Fruit fly (Drosophila melanogaster) whole organism, embryonic: Measurements from ENCODE around the gene MFS18.

Experiments
- C15 ChIP-seq: fragments of 200-800 bp; sonication (Bioruptor generic); IDR thresholded peaks from 3 replicates; pipeline ENCODE4 v1.3.6; 2022; ENCODE audit warnings: missing biosample characterization, missing genetic modification characterization
- CG10979 ChIP-seq: fragments of 200-800 bp; sonication (Bioruptor generic); optimal IDR thresholded peaks from 2 replicates; lab custom pipeline; 2018; ENCODE audit warnings: missing biosample characterization, mild to moderate bottlenecking, missing genetic modification characterization, moderate library complexity
- CG12942 ChIP-seq: fragments of 200-800 bp; sonication (Bioruptor generic); optimal IDR thresholded peaks from 3 replicates; lab custom pipeline; 2016; ENCODE audit warnings: missing biosample characterization, missing genetic modification characterization
- CG1529 ChIP-seq: fragments of 200-800 bp; sonication (Bioruptor generic); optimal IDR thresholded peaks from 3 replicates; lab custom pipeline; 2018; ENCODE audit warnings: missing biosample characterization, missing genetic modification characterization
- CG15479 ChIP-seq: fragments of 200-800 bp; sonication (Bioruptor generic); optimal IDR thresholded peaks from 3 replicates; lab custom pipeline; 2019; ENCODE audit warnings: missing biosample characterization, mild to moderate bottlenecking, missing genetic modification characterization, moderate library complexity
- CG17829 ChIP-seq: fragments of 200-800 bp; optimal IDR thresholded peaks from 2 replicates; lab custom pipeline; 2019; ENCODE audit warnings: missing biosample characterization, mild to moderate bottlenecking, missing genetic modification characterization, moderate library complexity
- CG32772 ChIP-seq: fragments of 200-800 bp; sonication (Bioruptor generic); IDR thresholded peaks from 2 replicates; pipeline ENCODE4 v1.3.6; 2022; ENCODE audit warnings: missing biosample characterization, missing genetic modification characterization
- CG3407 ChIP-seq: fragments of 200-800 bp; sonication (Bioruptor generic); optimal IDR thresholded peaks from 2 replicates; lab custom pipeline; 2018; ENCODE audit warnings: missing biosample characterization, mild to moderate bottlenecking, missing genetic modification characterization
- CG4360 ChIP-seq: fragments of 200-800 bp; sonication (Bioruptor generic); IDR thresholded peaks from 2 replicates; pipeline ENCODE4 v1.3.6; 2022; ENCODE audit warnings: missing biosample characterization, missing genetic modification characterization
- CG6854 ChIP-seq: fragments of 200-800 bp; sonication (Bioruptor generic); optimal IDR thresholded peaks from 3 replicates; lab custom pipeline; 2017; ENCODE audit warnings: missing biosample characterization, mild to moderate bottlenecking, missing genetic modification characterization
- CG7786 ChIP-seq: fragments of 200-800 bp; sonication (Bioruptor generic); optimal IDR thresholded peaks from 2 replicates; lab custom pipeline; 2016; ENCODE audit warnings: missing biosample characterization, missing genetic modification characterization
- CG7839 ChIP-seq: fragments of 200-800 bp; sonication (Bioruptor generic); optimal IDR thresholded peaks from 3 replicates; lab custom pipeline; 2018; ENCODE audit warnings: missing biosample characterization, mild to moderate bottlenecking, missing genetic modification characterization, moderate library complexity
- CG8089 ChIP-seq: fragments of 200-800 bp; sonication (Bioruptor generic); optimal IDR thresholded peaks from 3 replicates; lab custom pipeline; 2016; ENCODE audit warnings: missing biosample characterization, missing genetic modification characterization
- CG8765 ChIP-seq: fragments of 200-800 bp; sonication (Bioruptor generic); IDR thresholded peaks from 2 replicates; pipeline ENCODE4 v1.3.6; 2022; ENCODE audit warnings: missing biosample characterization, missing genetic modification characterization
- D ChIP-seq, 2 experiments: fragments of 200-800 bp in 1 of 2; fragments of >200 bp in 1 of 2; sonication (Bioruptor generic) in 1 of 2; optimal IDR thresholded peaks; 2 replicates in 1 of 2; 3 replicates in 1 of 2; lab custom pipeline; 2017; ENCODE audit warnings: mild to moderate bottlenecking in 1 of 2, missing biosample characterization in 1 of 2, missing genetic modification characterization in 1 of 2, missing genetic modification reagents in 1 of 2
- Dek ChIP-seq: fragments of 200-800 bp; sonication (Bioruptor generic); optimal IDR thresholded peaks from 3 replicates; lab custom pipeline; 2019; ENCODE audit warnings: missing biosample characterization, mild to moderate bottlenecking, missing genetic modification characterization, moderate library complexity
- E2f1 ChIP-seq: fragments of 200-800 bp; sonication (Bioruptor generic); IDR thresholded peaks from 2 replicates; pipeline ENCODE4 v1.3.6; 2022; ENCODE audit warnings: missing biosample characterization, missing genetic modification characterization
- Eip74EF ChIP-seq, 2 experiments: fragments of 200-800 bp in 1 of 2; fragments of >200 bp in 1 of 2; sonication (Bioruptor generic) in 1 of 2; optimal IDR thresholded peaks; 2 replicates each; lab custom pipeline; 2017 to 2019; ENCODE audit warnings: missing biosample characterization in 2 of 2, missing genetic modification characterization in 2 of 2, mild to moderate bottlenecking in 1 of 2, moderate library complexity in 1 of 2
- Gsc ChIP-seq: fragments of 200-800 bp; sonication (Bioruptor generic); IDR thresholded peaks from 2 replicates; pipeline ENCODE4 v1.3.6; 2022; ENCODE audit warnings: missing biosample characterization, missing genetic modification characterization
- HLH4C ChIP-seq: fragments of 200-800 bp; sonication (Bioruptor generic); IDR thresholded peaks from 3 replicates; pipeline ENCODE4 v1.3.6; 2022; ENCODE audit warnings: missing biosample characterization, missing genetic modification characterization; ENCODE audit not compliant: partially characterized antibody
- Myb ChIP-seq: fragments of 200-800 bp; sonication (Bioruptor generic); optimal IDR thresholded peaks from 2 replicates; lab custom pipeline; 2016; ENCODE audit warnings: missing biosample characterization, missing genetic modification characterization
- Neu2 ChIP-seq: fragments of 200-800 bp; sonication (Bioruptor generic); optimal IDR thresholded peaks from 3 replicates; lab custom pipeline; 2016; ENCODE audit warnings: missing biosample characterization, missing genetic modification characterization, borderline replicate concordance
- Optix ChIP-seq: fragments of 200-800 bp; sonication (Bioruptor generic); IDR thresholded peaks from 3 replicates; pipeline ENCODE4 v1.3.6; 2022; ENCODE audit warnings: missing biosample characterization, missing genetic modification characterization
- Sry-β ChIP-seq: fragments of 200-800 bp; sonication (Bioruptor generic); optimal IDR thresholded peaks from 2 replicates; lab custom pipeline; 2018; ENCODE audit warnings: missing biosample characterization, mild to moderate bottlenecking, missing genetic modification characterization, moderate library complexity
- ac ChIP-seq: fragments of 200-800 bp; sonication (Bioruptor generic); optimal IDR thresholded peaks from 3 replicates; lab custom pipeline; 2017; ENCODE audit warnings: missing biosample characterization, mild to moderate bottlenecking, missing genetic modification characterization
- aop ChIP-seq: fragments of 200-800 bp; sonication (Bioruptor generic); IDR thresholded peaks from 2 replicates; pipeline ENCODE4 v1.3.6; 2022; ENCODE audit warnings: missing biosample characterization, missing genetic modification characterization
- chif ChIP-seq, 2 experiments: fragments of 200-800 bp; sonication (Bioruptor generic); optimal IDR thresholded peaks; 3 replicates each; lab custom pipeline; 2016; ENCODE audit warnings: missing biosample characterization in 2 of 2, missing genetic modification characterization in 2 of 2
- dm ChIP-seq: fragments of 200-800 bp; sonication (Bioruptor generic); optimal IDR thresholded peaks from 3 replicates; lab custom pipeline; 2016; ENCODE audit warnings: missing biosample characterization, missing genetic modification characterization
- esg ChIP-seq: fragments of 200-800 bp; sonication (Bioruptor generic); conservative IDR thresholded peaks from 2 replicates; pipeline ENCODE4 v1.3.6; 2022; ENCODE audit warnings: missing biosample characterization, missing genetic modification characterization
- fd3F ChIP-seq: fragments of 200-800 bp; sonication (Bioruptor generic); optimal IDR thresholded peaks from 2 replicates; lab custom pipeline; 2018; ENCODE audit warnings: missing biosample characterization, mild to moderate bottlenecking, missing genetic modification characterization, moderate library complexity
- gro ChIP-seq: fragments of 200-800 bp; sonication (Bioruptor generic); optimal IDR thresholded peaks from 2 replicates; lab custom pipeline; 2016; ENCODE audit warnings: missing biosample characterization, missing genetic modification characterization
- hbn ChIP-seq: fragments of 200-800 bp; sonication (Bioruptor generic); IDR thresholded peaks from 2 replicates; pipeline ENCODE4 v1.3.6; 2022; ENCODE audit warnings: missing biosample characterization, missing genetic modification characterization; ENCODE audit not compliant: partially characterized antibody
- jumu ChIP-seq: fragments of 200-800 bp; sonication (Bioruptor generic); optimal IDR thresholded peaks from 3 replicates; lab custom pipeline; 2016; ENCODE audit warnings: missing biosample characterization, missing genetic modification characterization
- ken ChIP-seq: fragments of 200-800 bp; sonication (Bioruptor generic); IDR thresholded peaks from 3 replicates; pipeline ENCODE4 v1.3.6; 2022; ENCODE audit warnings: missing biosample characterization, missing genetic modification characterization
- kni ChIP-seq: fragments of 200-800 bp; sonication (Bioruptor generic); optimal IDR thresholded peaks from 3 replicates; lab custom pipeline; 2017; ENCODE audit warnings: mild to moderate bottlenecking, missing biosample characterization, missing genetic modification reagents, missing genetic modification characterization
- knrl ChIP-seq: fragments of 200-800 bp; sonication (Bioruptor generic); IDR thresholded peaks from 3 replicates; pipeline ENCODE4 v1.3.6; 2022; ENCODE audit warnings: missing biosample characterization, missing genetic modification characterization; ENCODE audit not compliant: partially characterized antibody
- maf-S ChIP-seq: fragments of 200-800 bp; sonication (Bioruptor generic); optimal IDR thresholded peaks from 2 replicates; lab custom pipeline; 2016; ENCODE audit warnings: missing biosample characterization, missing genetic modification characterization
- nerfin-1 ChIP-seq: fragments of 200-800 bp; sonication (Bioruptor generic); optimal IDR thresholded peaks from 3 replicates; lab custom pipeline; 2019; ENCODE audit warnings: missing biosample characterization, mild to moderate bottlenecking, missing genetic modification characterization, moderate library complexity
- psq ChIP-seq: fragments of 200-800 bp; sonication (Bioruptor generic); optimal IDR thresholded peaks from 2 replicates; lab custom pipeline; 2017; ENCODE audit warnings: missing biosample characterization, missing genetic modification characterization
- rib ChIP-seq: fragments of 200-800 bp; sonication (Bioruptor generic); IDR thresholded peaks from 2 replicates; pipeline ENCODE4 v1.3.6; 2022; ENCODE audit warnings: missing biosample characterization, missing genetic modification characterization
- seq ChIP-seq: fragments of 200-800 bp; sonication (Bioruptor generic); IDR thresholded peaks from 2 replicates; pipeline ENCODE4 v1.3.6; 2022; ENCODE audit warnings: missing biosample characterization, missing genetic modification characterization
- sim ChIP-seq: fragments of 200-800 bp; sonication (Bioruptor generic); IDR thresholded peaks from 2 replicates; pipeline ENCODE4 v1.3.6; 2022; ENCODE audit warnings: missing biosample characterization, missing genetic modification characterization
- sug ChIP-seq: fragments of 200-800 bp; optimal IDR thresholded peaks from 2 replicates; lab custom pipeline; 2019; ENCODE audit warnings: missing biosample characterization, mild to moderate bottlenecking, missing genetic modification characterization, moderate library complexity
- toy ChIP-seq: fragments of 200-800 bp; sonication (Bioruptor generic); IDR thresholded peaks from 2 replicates; pipeline ENCODE4 v1.3.6; 2022; ENCODE audit warnings: missing biosample characterization, missing genetic modification characterization
- tx ChIP-seq: fragments of 200-800 bp; sonication (Bioruptor generic); optimal IDR thresholded peaks from 2 replicates; lab custom pipeline; 2016; ENCODE audit warnings: missing biosample characterization, missing genetic modification characterization
- unc-4 ChIP-seq: fragments of 200-800 bp; sonication (Bioruptor generic); IDR thresholded peaks from 2 replicates; pipeline ENCODE4 v1.3.6; 2022; ENCODE audit warnings: missing biosample characterization, missing genetic modification characterization; ENCODE audit not compliant: partially characterized antibody
- zfh1 ChIP-seq: fragments of 200-800 bp; sonication (Bioruptor generic); IDR thresholded peaks from 3 replicates; pipeline ENCODE4 v1.3.6; 2022; ENCODE audit warnings: missing biosample characterization, missing genetic modification characterization

MFS18 gene

DNA sequence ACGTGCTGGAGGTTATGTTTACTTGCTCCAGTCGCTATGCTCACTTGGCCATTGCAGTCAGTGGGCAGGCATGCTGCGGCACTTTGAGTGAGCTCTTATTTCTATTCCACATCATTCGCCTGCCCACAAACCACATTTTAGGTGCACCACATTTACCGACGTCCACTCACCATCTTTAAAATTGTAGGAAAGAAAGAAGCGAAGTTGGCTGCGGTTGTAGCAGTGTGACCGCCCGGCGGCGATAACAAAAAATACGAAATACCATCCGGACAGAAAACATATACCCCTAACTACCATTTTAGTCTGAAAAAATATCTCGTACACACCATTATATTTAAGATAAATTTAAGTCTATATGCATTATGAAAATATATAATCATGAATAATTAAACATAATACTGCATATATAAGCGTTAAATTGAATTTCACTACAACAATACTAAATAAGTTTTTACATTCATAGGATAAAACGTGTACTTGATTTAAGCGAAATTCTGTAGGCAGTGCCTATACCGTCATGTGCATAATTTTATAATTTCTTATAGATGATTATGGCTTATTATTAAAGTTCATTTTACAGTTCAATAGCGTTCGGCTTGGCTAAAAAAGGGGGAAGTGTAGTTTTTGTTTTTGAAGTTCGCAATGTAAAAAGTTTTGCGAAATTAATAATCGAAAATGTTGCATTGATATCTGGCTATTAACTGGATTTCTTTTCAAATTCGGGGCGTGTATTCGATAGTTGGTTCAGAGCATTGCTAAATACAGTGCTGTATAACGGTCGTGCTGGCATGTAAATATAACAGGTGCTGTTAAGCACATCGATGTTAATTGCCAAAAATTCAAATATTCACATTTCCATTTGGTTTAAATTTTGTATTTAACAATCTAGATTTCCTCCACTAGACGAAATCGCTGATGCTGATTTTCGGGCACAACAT, 10.0 kb upstream of the MFS18 start, which contains the start of gene RpL27A (continued):
- TF ChIP-seq seq (GFP tag; lab: Robert Waterston, UW) (peak; percentile 69), CG10979 (tag; lab: Kevin White, UChicago) (peak; percentile 49), jumu (GFP tag; lab: Kevin White, UChicago) (peak; percentile 31), CG17829 (peak; percentile 60), Gsc (GFP tag; lab: Robert Waterston, UW) (no peak), hbn (GFP tag; lab: Robert Waterston, UW) (no peak), chif (GFP tag; optimal IDR thresholded peaks at IDR 0.05; lab: Kevin White, UChicago) (peak; percentile 52 to 68), CG7786 (peak; percentile 40), CG3407 (GFP tag; lab: Kevin White, UChicago) (peak; percentile 80), E2f1 (GFP tag; lab: Robert Waterston, UW) (peak; percentile 71), maf-S (GFP tag; lab: Kevin White, UChicago) (peak; percentile 53), CG4360 (GFP tag; lab: Robert Waterston, UW) (peak; percentile 58; the same call in 1 of the 2 replicates), Dek (tag; lab: Kevin White, UChicago) (peak; percentile 51), sug (tag; lab: Kevin White, UChicago) (peak; percentile 76), CG7839 (tag; lab: Kevin White, UChicago) (peak; percentile 75), Myb (GFP tag; lab: Kevin White, UChicago) (peak; percentile 79), esg (GFP tag; lab: Robert Waterston, UW) (peak; percentile 24; the same call in 1 of the 2 replicates), CG15479 (GFP tag; lab: Kevin White, UChicago) (no peak), unc-4 (peak; percentile 46; the same call in 1 of the 2 replicates), nerfin-1 (tag; lab: Kevin White, UChicago) (peak; percentile 63), knrl (GFP tag; lab: Robert Waterston, UW) (peak; percentile 65), Neu2 (no peak), Sry-β (GFP tag; lab: Kevin White, UChicago) (peak; percentile 70), CG32772 (peak; percentile 61), kni (GFP tag; lab: Kevin White, UChicago) (peak; percentile 63), ac (GFP tag; lab: Kevin White, UChicago) (peak; percentile 74), CG12942 (GFP tag; lab: Kevin White, UChicago) (peak; percentile 67), Eip74EF (GFP tag; optimal IDR thresholded peaks at IDR 0.05; lab: Kevin White, UChicago) (peak in 1 of 2 experiments; percentile 62), toy (GFP tag; lab: Robert Waterston, UW) (no peak; the same call in 1 of the 2 replicates), CG8089 (peak; percentile 72), aop (GFP tag; lab: Robert Waterston, UW) (no peak), CG6854 (GFP tag; lab: Kevin White, UChicago) (peak; percentile 75), tx (GFP tag; lab: Kevin White, UChicago) (no peak), psq (GFP tag; lab: Kevin White, UChicago) (peak; percentile 51), Optix (GFP tag; lab: Robert Waterston, UW) (peak; percentile 68), D (optimal IDR thresholded peaks at IDR 0.05; lab: Kevin White, UChicago) (no peak), D (GFP tag; optimal IDR thresholded peaks at IDR 0.05; lab: Kevin White, UChicago) (peak; percentile 69), C15 (0 out of 3 replicates have a peak, but pooled peaks have one; percentile 68), sim (GFP tag; lab: Robert Waterston, UW) (peak; percentile 56; the same call in 1 of the 2 replicates), gro (GFP tag; lab: Kevin White, UChicago) (peak; percentile 23), zfh1 (GFP tag; lab: Robert Waterston, UW) (peak; percentile 88), CG1529 (peak; percentile 68), rib (peak; percentile 70), dm (GFP tag; lab: Kevin White, UChicago) (peak; percentile 97), CG8765 (GFP tag; lab: Robert Waterston, UW) (no peak), HLH4C (GFP tag; lab: Robert Waterston, UW) (no peak), fd3F (GFP tag; lab: Kevin White, UChicago) (peak; percentile 68), ken (GFP tag; lab: Robert Waterston, UW) (peak; percentile 84)
